Fruit fly (Drosophila melanogaster) whole organism, embryonic: ENCODE measurements around the gene CG31551.

Experiments
- Atf-2 ChIP-seq: fragments of 200-800 bp; sonication (Bioruptor generic); optimal IDR thresholded peaks from 2 replicates; lab custom pipeline; 2016; ENCODE audit warnings: missing biosample characterization, missing genetic modification characterization
- Bdp1 ChIP-seq: fragments of 200-800 bp; sonication (Bioruptor generic); optimal IDR thresholded peaks from 3 replicates; lab custom pipeline; 2016; ENCODE audit warnings: missing biosample characterization, missing genetic modification characterization
- CG10979 ChIP-seq: fragments of 200-800 bp; sonication (Bioruptor generic); optimal IDR thresholded peaks from 2 replicates; lab custom pipeline; 2018; ENCODE audit warnings: missing biosample characterization, mild to moderate bottlenecking, missing genetic modification characterization, moderate library complexity
- CG11723 ChIP-seq: fragments of 200-800 bp; sonication (Bioruptor generic); optimal IDR thresholded peaks from 2 replicates; lab custom pipeline; 2017; ENCODE audit warnings: missing biosample characterization, mild to moderate bottlenecking, missing genetic modification characterization
- CG12236 ChIP-seq: fragments of 200-800 bp; sonication (Bioruptor generic); optimal IDR thresholded peaks from 2 replicates; lab custom pipeline; 2016; ENCODE audit warnings: missing biosample characterization, missing genetic modification characterization
- CG13894 ChIP-seq: fragments of 200-800 bp; sonication (Bioruptor generic); optimal IDR thresholded peaks from 3 replicates; lab custom pipeline; 2018; ENCODE audit warnings: missing biosample characterization, mild to moderate bottlenecking, missing genetic modification characterization, moderate library complexity
- CG14014 ChIP-seq: fragments of 200-800 bp; sonication (Bioruptor generic); IDR thresholded peaks from 2 replicates; pipeline ENCODE4 v1.3.6; 2022; ENCODE audit warnings: missing biosample characterization, missing genetic modification characterization
- CG15073 ChIP-seq: fragments of 200-800 bp; sonication (Bioruptor generic); optimal IDR thresholded peaks from 2 replicates; lab custom pipeline; 2016; ENCODE audit warnings: missing biosample characterization, missing genetic modification characterization
- CG15696 ChIP-seq: fragments of 200-800 bp; sonication (Bioruptor generic); optimal IDR thresholded peaks from 2 replicates; lab custom pipeline; 2019; ENCODE audit warnings: missing biosample characterization, mild to moderate bottlenecking, missing genetic modification characterization, moderate library complexity
- CG17912 ChIP-seq: fragments of 200-800 bp; sonication (Bioruptor generic); optimal IDR thresholded peaks from 2 replicates; lab custom pipeline; 2018; ENCODE audit warnings: missing biosample characterization, mild to moderate bottlenecking, missing genetic modification characterization
- CG18619 ChIP-seq: fragments of 200-800 bp; sonication (Bioruptor generic); optimal IDR thresholded peaks from 3 replicates; lab custom pipeline; 2017; ENCODE audit warnings: missing biosample characterization, mild to moderate bottlenecking, missing genetic modification characterization
- CG18764 ChIP-seq: fragments of 200-800 bp; sonication (Bioruptor generic); optimal IDR thresholded peaks from 3 replicates; lab custom pipeline; 2016; ENCODE audit warnings: missing biosample characterization, missing genetic modification characterization
- CG2116 ChIP-seq: fragments of 200-800 bp; sonication (Bioruptor generic); optimal IDR thresholded peaks from 3 replicates; lab custom pipeline; 2018; ENCODE audit warnings: missing biosample characterization, mild to moderate bottlenecking, missing genetic modification characterization
- CG3995 ChIP-seq: fragments of 200-800 bp; sonication (Bioruptor generic); optimal IDR thresholded peaks from 3 replicates; lab custom pipeline; 2016; ENCODE audit warnings: missing biosample characterization, missing genetic modification characterization
- CG4404 ChIP-seq: fragments of 200-800 bp; sonication (Bioruptor generic); IDR thresholded peaks from 2 replicates; pipeline ENCODE4 v1.3.6; 2022; ENCODE audit warnings: missing biosample characterization, missing genetic modification characterization
- CG4424 ChIP-seq: fragments of 200-800 bp; sonication (Bioruptor generic); optimal IDR thresholded peaks from 3 replicates; lab custom pipeline; 2016; ENCODE audit warnings: missing biosample characterization, missing genetic modification characterization
- CG6254 ChIP-seq: fragments of 200-800 bp; sonication (Bioruptor generic); optimal IDR thresholded peaks from 3 replicates; lab custom pipeline; 2017; ENCODE audit warnings: mild to moderate bottlenecking, missing biosample characterization, missing genetic modification reagents, missing genetic modification characterization
- CG7839 ChIP-seq: fragments of 200-800 bp; sonication (Bioruptor generic); optimal IDR thresholded peaks from 3 replicates; lab custom pipeline; 2018; ENCODE audit warnings: missing biosample characterization, mild to moderate bottlenecking, missing genetic modification characterization, moderate library complexity
- CG8089 ChIP-seq: fragments of 200-800 bp; sonication (Bioruptor generic); optimal IDR thresholded peaks from 3 replicates; lab custom pipeline; 2016; ENCODE audit warnings: missing biosample characterization, missing genetic modification characterization
- Camta ChIP-seq: fragments of 200-800 bp; sonication (Bioruptor generic); optimal IDR thresholded peaks from 2 replicates; lab custom pipeline; 2016; ENCODE audit warnings: missing biosample characterization, missing genetic modification characterization
- CrebB ChIP-seq: fragments of 200-800 bp; sonication (Bioruptor generic); optimal IDR thresholded peaks from 3 replicates; lab custom pipeline; 2018; ENCODE audit warnings: missing biosample characterization, mild to moderate bottlenecking, missing genetic modification characterization
- Deaf1 ChIP-seq: fragments of 200-800 bp; optimal IDR thresholded peaks from 3 replicates; lab custom pipeline; 2019; ENCODE audit warnings: missing biosample characterization, mild to moderate bottlenecking, missing genetic modification characterization, moderate library complexity
- H2.0 ChIP-seq: fragments of 200-800 bp; sonication (Bioruptor generic); IDR thresholded peaks from 2 replicates; pipeline ENCODE4 v1.3.6; 2022; ENCODE audit warnings: missing biosample characterization, missing genetic modification characterization
- HLH3B ChIP-seq: fragments of 200-800 bp; sonication (Bioruptor generic); IDR thresholded peaks from 2 replicates; pipeline ENCODE4 v1.3.6; 2022; ENCODE audit warnings: missing biosample characterization, missing genetic modification characterization
- MESR4 ChIP-seq: fragments of 200-800 bp; sonication (Bioruptor generic); optimal IDR thresholded peaks from 2 replicates; lab custom pipeline; 2018; ENCODE audit warnings: missing biosample characterization, mild to moderate bottlenecking, missing genetic modification characterization, moderate library complexity
- Med ChIP-seq: fragments of 200-800 bp; sonication (Bioruptor generic); peaks from one replicate; lab custom pipeline; 2016; ENCODE audit warnings: missing biosample characterization, missing genetic modification characterization, mild to moderate bottlenecking, inconsistent platforms, moderate library complexity
- Ptx1 ChIP-seq: fragments of 200-800 bp; sonication (Bioruptor generic); IDR thresholded peaks from 2 replicates; pipeline ENCODE4 v1.3.6; 2022; ENCODE audit warnings: missing biosample characterization, missing genetic modification characterization
- Side ChIP-seq: fragments of 200-800 bp; sonication (Bioruptor generic); optimal IDR thresholded peaks from 2 replicates; lab custom pipeline; 2016; ENCODE audit warnings: missing biosample characterization, missing genetic modification characterization
- Six4 ChIP-seq: fragments of 200-800 bp; sonication (Bioruptor generic); optimal IDR thresholded peaks from 2 replicates; lab custom pipeline; 2016; ENCODE audit warnings: missing biosample characterization, missing genetic modification characterization
- Stat92E ChIP-seq, 3 experiments: fragments of >200 bp in 2 of 3; fragments of 200-800 bp in 1 of 3; sonication (Bioruptor generic) in 1 of 3; optimal IDR thresholded peaks; 2 replicates each; lab custom pipeline; 2017 to 2019; ENCODE audit warnings: missing biosample characterization in 3 of 3, missing genetic modification characterization in 3 of 3, mild to moderate bottlenecking in 1 of 3, moderate library complexity in 1 of 3
- Usf ChIP-seq: fragments of 200-800 bp; sonication (Bioruptor generic); optimal IDR thresholded peaks from 2 replicates; lab custom pipeline; 2017; ENCODE audit warnings: missing genotype, missing biosample characterization, missing genetic modification characterization
- bigmax ChIP-seq: fragments of 200-800 bp; sonication (Bioruptor generic); optimal IDR thresholded peaks from 2 replicates; lab custom pipeline; 2018; ENCODE audit warnings: missing biosample characterization, mild to moderate bottlenecking, missing genetic modification characterization
- bsh ChIP-seq, 2 experiments: fragments of 200-800 bp; sonication (Bioruptor generic); optimal IDR thresholded peaks; 2 replicates each; lab custom pipeline; 2017 to 2018; ENCODE audit warnings: mild to moderate bottlenecking in 2 of 2, missing biosample characterization in 2 of 2, missing genetic modification characterization in 2 of 2, moderate library complexity in 1 of 2
- chif ChIP-seq, 2 experiments: fragments of 200-800 bp; sonication (Bioruptor generic); optimal IDR thresholded peaks; 3 replicates each; lab custom pipeline; 2016; ENCODE audit warnings: missing biosample characterization in 2 of 2, missing genetic modification characterization in 2 of 2
- crp ChIP-seq, 2 experiments: fragments of 200-800 bp; sonication (Bioruptor generic); optimal IDR thresholded peaks; 2 replicates in 1 of 2; 3 replicates in 1 of 2; lab custom pipeline; 2017; ENCODE audit warnings: missing biosample characterization in 2 of 2, missing genetic modification characterization in 2 of 2, mild to moderate bottlenecking in 1 of 2, moderate library complexity in 1 of 2
- cwo ChIP-seq: fragments of 200-800 bp; sonication (Bioruptor generic); optimal IDR thresholded peaks from 3 replicates; lab custom pipeline; 2017; ENCODE audit warnings: missing biosample characterization, missing genetic modification characterization, mild to moderate bottlenecking, moderate library complexity, missing genetic modification reagents
- ind ChIP-seq: fragments of 200-800 bp; sonication (Bioruptor generic); optimal IDR thresholded peaks from 3 replicates; lab custom pipeline; 2016; ENCODE audit warnings: missing biosample characterization, missing genetic modification characterization
- inv ChIP-seq: fragments of 200-800 bp; sonication (Bioruptor generic); IDR thresholded peaks from 2 replicates; pipeline ENCODE4 v1.3.6; 2022; ENCODE audit warnings: missing biosample characterization, missing genetic modification characterization; ENCODE audit not compliant: partially characterized antibody
- lilli ChIP-seq: fragments of 200-800 bp; sonication (Bioruptor generic); optimal IDR thresholded peaks from 3 replicates; lab custom pipeline; 2016; ENCODE audit warnings: missing biosample characterization, missing genetic modification characterization
- lov ChIP-seq, 2 experiments: fragments of 200-800 bp in 1 of 2; fragments of >200 bp in 1 of 2; sonication (Bioruptor generic) in 1 of 2; IDR thresholded peaks in 1 of 2; optimal IDR thresholded peaks in 1 of 2; 2 replicates in 1 of 2; 3 replicates in 1 of 2; pipeline versions ENCODE4 v1.3.6 to Lab custom; 2017 to 2022; ENCODE audit warnings: missing biosample characterization in 1 of 2, missing genetic modification characterization in 1 of 2
- sima ChIP-seq: fragments of 200-800 bp; sonication (Bioruptor generic); optimal IDR thresholded peaks from 2 replicates; lab custom pipeline; 2016; ENCODE audit warnings: missing biosample characterization, missing genetic modification characterization
- sisA ChIP-seq: fragments of 200-800 bp; sonication (Bioruptor generic); IDR thresholded peaks from 2 replicates; pipeline ENCODE4 v1.3.6; 2022; ENCODE audit warnings: missing biosample characterization, missing genetic modification characterization
- sna ChIP-seq: fragments of 200-800 bp; sonication (Bioruptor generic); IDR thresholded peaks from 2 replicates; pipeline ENCODE4 v1.3.6; 2022; ENCODE audit warnings: missing biosample characterization, missing genetic modification characterization; ENCODE audit not compliant: partially characterized antibody
- so ChIP-seq: fragments of 200-800 bp; sonication (Bioruptor generic); IDR thresholded peaks from 3 replicates; pipeline ENCODE4 v1.3.6; 2022; ENCODE audit warnings: missing biosample characterization, missing genetic modification characterization
- sob ChIP-seq: fragments of 200-800 bp; sonication (Bioruptor generic); IDR thresholded peaks from 2 replicates; pipeline ENCODE4 v1.3.6; 2022; ENCODE audit warnings: missing biosample characterization, missing genetic modification characterization
- ssp ChIP-seq: fragments of 200-800 bp; sonication (Bioruptor generic); IDR thresholded peaks from 2 replicates; pipeline ENCODE4 v1.3.6; 2022; ENCODE audit warnings: missing biosample characterization, missing genetic modification characterization
- unc-4 ChIP-seq: fragments of 200-800 bp; sonication (Bioruptor generic); IDR thresholded peaks from 2 replicates; pipeline ENCODE4 v1.3.6; 2022; ENCODE audit warnings: missing biosample characterization, missing genetic modification characterization; ENCODE audit not compliant: partially characterized antibody

CG31551 gene

dm6 chr3R:5636519-5637430 lies 9.1 kb downstream of the CG31551 start, which contains the start of the genes CG31548 and CG12170 (continued):
- TF ChIP-seq CG10979 (tag; lab: Kevin White, UChicago) = peak; percentile 57
- peak; percentile 29 for TF ChIP-seq Camta (GFP tag; lab: Kevin White, UChicago)
- TF ChIP-seq lilli (GFP tag; lab: Kevin White, UChicago) = peak; percentile 53
- TF ChIP-seq crp (GFP tag; optimal IDR thresholded peaks at IDR 0.05; lab: Kevin White, UChicago) = no peak
- TF ChIP-seq CG6254 (GFP tag; lab: Kevin White, UChicago) = no peak
- TF ChIP-seq ind (GFP tag; lab: Kevin White, UChicago) = peak; percentile 33
- no peak for TF ChIP-seq CG18619
- TF ChIP-seq HLH3B = peak; percentile 36; the same call in 1 of the 2 replicates
- no peak for TF ChIP-seq CG7839 (tag; lab: Kevin White, UChicago)
- no peak for TF ChIP-seq bigmax (GFP tag; lab: Kevin White, UChicago)
- no peak for TF ChIP-seq inv (GFP tag; lab: Robert Waterston, UW)
- peak; percentile 17 for TF ChIP-seq Side
- TF ChIP-seq CG11723 = no peak
- 0 out of 2 replicates have a peak, but pooled peaks have one; percentile 15 for TF ChIP-seq sob (GFP tag; lab: Robert Waterston, UW)
- no peak for TF ChIP-seq CG13894
- TF ChIP-seq CG4424 = peak; percentile 49
- peak; percentile 58 for TF ChIP-seq CG2116 (GFP tag; lab: Kevin White, UChicago)
- no peak for TF ChIP-seq Stat92E (GFP tag; optimal IDR thresholded peaks at IDR 0.05; lab: Kevin White, UChicago)
- TF ChIP-seq CG14014 (GFP tag; lab: Robert Waterston, UW) = peak; percentile 46; the same call in 1 of the 2 replicates
- no peak for TF ChIP-seq CG4404 (GFP tag; lab: Robert Waterston, UW)
- peak; percentile 14 for TF ChIP-seq CG8089 (GFP tag; lab: Kevin White, UChicago)
- TF ChIP-seq CG17912 (GFP tag; lab: Kevin White, UChicago) = no peak
- no peak for TF ChIP-seq Bdp1 (GFP tag; lab: Kevin White, UChicago)
- peak; percentile 36; the same call in 1 of the 2 replicates for TF ChIP-seq Ptx1
- TF ChIP-seq H2.0 (GFP tag; lab: Robert Waterston, UW) = 0 out of 2 replicates have a peak, but pooled peaks have one; percentile 14
- no peak for TF ChIP-seq CG15073 (GFP tag; lab: Kevin White, UChicago)
- peak; percentile 42 for TF ChIP-seq CG18764 (GFP tag; lab: Kevin White, UChicago)
- no peak for TF ChIP-seq Usf (GFP tag; lab: Kevin White, UChicago)
- TF ChIP-seq lov (optimal IDR thresholded peaks at IDR 0.05; lab: Kevin White, UChicago) = no peak
- TF ChIP-seq lov (GFP tag; IDR thresholded peaks at IDR 0.05; lab: Robert Waterston, UW) = 0 out of 3 replicates have a peak, but pooled peaks have one; percentile 15
- peak; percentile 64 for TF ChIP-seq Six4
- peak in 1 of 2 experiments; percentile 41 for TF ChIP-seq chif (GFP tag; optimal IDR thresholded peaks at IDR 0.05; lab: Kevin White, UChicago)
- TF ChIP-seq Med (GFP tag; lab: Kevin White, UChicago) = peak; percentile 83
- peak; percentile 37; the same call in 1 of the 2 replicates for TF ChIP-seq ssp (GFP tag; lab: Robert Waterston, UW)
- TF ChIP-seq Deaf1 (tag; lab: Kevin White, UChicago) = no peak
- peak in 1 of 2 experiments; percentile 59 for TF ChIP-seq bsh (GFP tag; optimal IDR thresholded peaks at IDR 0.05; lab: Kevin White, UChicago)
- no peak for TF ChIP-seq cwo (GFP tag; lab: Kevin White, UChicago)
- TF ChIP-seq so = peak; percentile 33; the same call in 1 of the 3 replicates
- TF ChIP-seq CG15696 = no peak
- no peak for TF ChIP-seq CG3995 (GFP tag; lab: Kevin White, UChicago)
- 0 out of 2 replicates have a peak, but pooled peaks have one; percentile 6 for TF ChIP-seq sisA
- 0 out of 2 replicates have a peak, but pooled peaks have one; percentile 23 for TF ChIP-seq sna (GFP tag; lab: Robert Waterston, UW)
- no peak for TF ChIP-seq CG12236 (GFP tag; lab: Kevin White, UChicago)
- TF ChIP-seq Atf-2 = no peak
- TF ChIP-seq unc-4 (GFP tag; lab: Robert Waterston, UW) = no peak
- no peak for TF ChIP-seq CrebB (tag; lab: Kevin White, UChicago)
- peak; percentile 94 for TF ChIP-seq MESR4 (GFP tag; lab: Kevin White, UChicago)
- TF ChIP-seq sima (GFP tag; lab: Kevin White, UChicago) = no peak
